Worm (Caenorhabditis elegans) whole organism, L2 larva: Measurements from ENCODE around the gene clec-219.
"Not testable (repeated sequence)": the region's sequence is repeated elsewhere in the genome, so short reads cannot be mapped to it uniquely, and the experiment has no call there.

Experiments used
- ZK546.5 ChIP-seq: sonication (generic microtip); optimal IDR thresholded peaks from 2 replicates; lab custom pipeline; 2017; ENCODE audit warnings: missing biosample characterization, missing genetic modification characterization
- elt-3 ChIP-seq: sonication (generic microtip); optimal IDR thresholded peaks from 2 replicates; lab custom pipeline; 2017; ENCODE audit warnings: missing biosample characterization, missing genetic modification characterization
- lin-13 ChIP-seq: fragments of 150-350 bp; optimal IDR thresholded peaks from 2 replicates; lab custom pipeline; 2014; ENCODE audit warnings: missing biosample characterization, missing genetic modification reagents, missing genetic modification characterization
- mbf-1 ChIP-seq: sonication (generic microtip); optimal IDR thresholded peaks from 2 replicates; lab custom pipeline; 2017; ENCODE audit warnings: missing biosample characterization, missing genetic modification characterization
- nhr-77 ChIP-seq: fragments of 150-350 bp; optimal IDR thresholded peaks from 2 replicates; lab custom pipeline; 2014; ENCODE audit warnings: missing biosample characterization, missing genetic modification characterization
- snpc-4 ChIP-seq: fragments of 150-350 bp; optimal IDR thresholded peaks from 2 replicates; lab custom pipeline; 2014; ENCODE audit warnings: missing biosample characterization, missing genetic modification characterization
- zag-1 ChIP-seq: fragments of 150-350 bp; optimal IDR thresholded peaks from 2 replicates; lab custom pipeline; 2014; ENCODE audit warnings: missing biosample characterization, missing genetic modification characterization

DNA sequence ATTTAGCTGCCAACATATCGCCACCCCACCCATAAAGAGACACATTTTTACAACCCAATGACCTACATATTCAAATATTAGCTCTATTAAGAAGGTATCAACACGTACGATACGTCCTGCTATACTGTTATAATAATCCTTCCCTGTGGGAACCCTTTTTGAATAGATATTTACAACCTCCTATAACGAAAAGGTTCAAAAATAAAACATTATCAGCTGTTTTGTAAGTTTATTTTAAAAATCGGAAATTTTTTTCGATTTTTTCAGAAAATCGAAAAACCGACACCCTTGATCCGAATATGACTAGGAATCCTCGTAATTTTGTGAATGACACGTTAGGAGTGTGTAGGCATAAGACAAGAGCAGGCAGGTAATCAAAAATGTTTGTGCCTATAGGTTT lies 22.7 kb downstream of the clec-219 start, which contains the start of gene C08D8.7:
- not testable (repeated sequence) for TF ChIP-seq nhr-77 (tag; lab: Kevin White, UChicago); mbf-1 (tag; lab: Kevin White, UChicago); lin-13 (GFP tag; lab: Kevin White, UChicago); ZK546.5 (tag; lab: Kevin White, UChicago); snpc-4; elt-3; zag-1 (tag; lab: Kevin White, UChicago)
